Worm (Caenorhabditis elegans) whole organism, mixed stage, embryonic: ENCODE measurements around the gene frpr-1.

Experiments
- blmp-1 ChIP-seq: fragments of 150-350 bp; optimal IDR thresholded peaks from 2 replicates; lab custom pipeline; 2014; ENCODE audit warnings: missing biosample characterization, missing genetic modification characterization
- ceh-39 ChIP-seq: fragments of 150-350 bp; optimal IDR thresholded peaks from 2 replicates; lab custom pipeline; 2014; ENCODE audit warnings: missing biosample characterization, missing genetic modification characterization
- ceh-43 ChIP-seq: fragments of 200-800 bp; sonication (Bioruptor generic); optimal IDR thresholded peaks from 2 replicates; lab custom pipeline; 2018; ENCODE audit warnings: mild to moderate bottlenecking, missing genetic modification characterization, moderate library complexity, missing compliant biosample characterization
- ceh-83 ChIP-seq: fragments of 200-800 bp; sonication (Bioruptor generic); optimal IDR thresholded peaks from 2 replicates; lab custom pipeline; 2018; ENCODE audit warnings: mild to moderate bottlenecking, missing genetic modification characterization, missing compliant biosample characterization
- ces-1 ChIP-seq: fragments of 150-350 bp; optimal IDR thresholded peaks from 2 replicates; lab custom pipeline; 2014; ENCODE audit warnings: missing biosample characterization, missing genetic modification reagents, missing genetic modification characterization
- drap-1 ChIP-seq: fragments of 200-800 bp; sonication (Bioruptor generic); optimal IDR thresholded peaks from 3 replicates; lab custom pipeline; 2018; ENCODE audit warnings: mild to moderate bottlenecking, missing genetic modification characterization, missing compliant biosample characterization
- elt-1 ChIP-seq: sonication (generic microtip); optimal IDR thresholded peaks from 2 replicates; lab custom pipeline; 2017; ENCODE audit warnings: missing genetic modification characterization, mild to moderate bottlenecking, missing compliant biosample characterization, antibody characterized with exemption, moderate library complexity, borderline replicate concordance; ENCODE audit not compliant: insufficient read depth
- flh-1 ChIP-seq: fragments of 200-800 bp; sonication (Bioruptor generic); optimal IDR thresholded peaks from 2 replicates; lab custom pipeline; 2018; ENCODE audit warnings: mild to moderate bottlenecking, missing genetic modification characterization, moderate library complexity, missing compliant biosample characterization
- lin-13 ChIP-seq: fragments of 150-350 bp; optimal IDR thresholded peaks from 2 replicates; lab custom pipeline; 2014; ENCODE audit warnings: missing biosample characterization, missing genetic modification characterization
- lin-32 ChIP-seq: fragments of 200-800 bp; sonication (Bioruptor generic); optimal IDR thresholded peaks from 2 replicates; lab custom pipeline; 2018; ENCODE audit warnings: mild to moderate bottlenecking, missing genetic modification characterization, missing compliant biosample characterization
- lsy-2 ChIP-seq: fragments of 150-350 bp; optimal IDR thresholded peaks from 2 replicates; lab custom pipeline; 2014; ENCODE audit warnings: missing biosample characterization, missing genetic modification characterization
- nhr-237 ChIP-seq: fragments of 150-350 bp; optimal IDR thresholded peaks from 2 replicates; lab custom pipeline; 2014; ENCODE audit warnings: missing biosample characterization, missing genetic modification characterization
- nhr-28 ChIP-seq: fragments of 150-350 bp; optimal IDR thresholded peaks from 2 replicates; lab custom pipeline; 2014; ENCODE audit warnings: missing biosample characterization, missing genetic modification characterization
- nhr-76 ChIP-seq: sonication (generic microtip); optimal IDR thresholded peaks from 2 replicates; lab custom pipeline; 2017; ENCODE audit warnings: missing biosample characterization, missing genetic modification characterization
- snpc-4 ChIP-seq: fragments of 150-350 bp; optimal IDR thresholded peaks from 2 replicates; lab custom pipeline; 2014; ENCODE audit warnings: missing biosample characterization, missing genetic modification characterization
- sptf-1 ChIP-seq: sonication (generic microtip); optimal IDR thresholded peaks from 2 replicates; lab custom pipeline; 2017; ENCODE audit warnings: mild to moderate bottlenecking, missing genetic modification characterization, moderate library complexity, missing compliant biosample characterization
- tbx-8 ChIP-seq: fragments of 200-800 bp; sonication (Bioruptor generic); optimal IDR thresholded peaks from 2 replicates; lab custom pipeline; 2018; ENCODE audit warnings: mild to moderate bottlenecking, missing genetic modification characterization, moderate library complexity, missing compliant biosample characterization
- unc-120 ChIP-seq: sonication (generic microtip); optimal IDR thresholded peaks from 2 replicates; lab custom pipeline; 2017; ENCODE audit warnings: missing genetic modification characterization, missing compliant biosample characterization; ENCODE audit not compliant: poor library complexity, severe bottlenecking
- zip-8 ChIP-seq: fragments of 150-350 bp; optimal IDR thresholded peaks from 2 replicates; lab custom pipeline; 2014; ENCODE audit warnings: missing biosample characterization, missing genetic modification characterization
- ztf-11 ChIP-seq: fragments of 150-350 bp; optimal IDR thresholded peaks from 2 replicates; lab custom pipeline; 2014; ENCODE audit warnings: missing biosample characterization, missing genetic modification characterization

Gene frpr-1

ce11 chrX:8078374-8078773, 51.1 kb downstream of the frpr-1 start:
- no peak for TF ChIP-seq lsy-2 (tag; lab: Kevin White, UChicago)
- no peak for TF ChIP-seq snpc-4 (tag; lab: Kevin White, UChicago)
- TF ChIP-seq ztf-11 (tag; lab: Kevin White, UChicago), result no peak
- TF ChIP-seq ces-1 (GFP tag; lab: Kevin White, UChicago), result no peak
- no peak for TF ChIP-seq zip-8
- no peak for TF ChIP-seq ceh-39 (tag; lab: Kevin White, UChicago)
- no peak for TF ChIP-seq nhr-237 (tag; lab: Kevin White, UChicago)
- TF ChIP-seq tbx-8 (GFP tag; lab: Kevin White, UChicago), result no peak
- no peak for TF ChIP-seq blmp-1 (tag; lab: Kevin White, UChicago)
- TF ChIP-seq ceh-83 (GFP tag; lab: Kevin White, UChicago), result no peak
- no peak for TF ChIP-seq nhr-76
- TF ChIP-seq flh-1, result no peak
- TF ChIP-seq sptf-1 (tag; lab: Kevin White, UChicago), result no peak
- TF ChIP-seq, all 35 proteins: peak for 0

ce11 chrX:8077748-8078147, 51.7 kb downstream of the frpr-1 start, which contains the start of gene C46F2.1:
Gene C46F2.1, plus strand, starts transcription at chrX:8078048.
- TF ChIP-seq blmp-1 (tag; lab: Kevin White, UChicago) (no peak), lin-32 (GFP tag; lab: Kevin White, UChicago) (no peak), nhr-28 (tag; lab: Kevin White, UChicago) (no peak), elt-1 (tag; lab: Kevin White, UChicago) (no peak), drap-1 (GFP tag; lab: Kevin White, UChicago) (no peak), ceh-43 (no peak)

- no peak for TF ChIP-seq lin-13 (tag; lab: Kevin White, UChicago)
- TF ChIP-seq snpc-4 (tag; lab: Kevin White, UChicago), result no peak
- no peak for TF ChIP-seq unc-120 (tag; lab: Kevin White, UChicago)
Measured at ce11 chrX:8074527-8074926, 54.9 kb downstream of the frpr-1 start.
